Fruit fly (Drosophila melanogaster): ENCODE data around the gene CG9701.

- TF ChIP-seq Hr83 (GFP tag; optimal IDR thresholded peaks at IDR 0.05; ENCODE audit: poor library complexity, severe bottlenecking), result no peak
- no peak for TF ChIP-seq fru (GFP tag; optimal IDR thresholded peaks at IDR 0.05)
- no peak for TF ChIP-seq dmrt93B (GFP tag; optimal IDR thresholded peaks at IDR 0.05)
- TF ChIP-seq h (GFP tag; optimal IDR thresholded peaks at IDR 0.05), result no peak
- TF ChIP-seq usp (GFP tag; optimal IDR thresholded peaks at IDR 0.05), result no peak
- TF ChIP-seq Jra (GFP tag; optimal IDR thresholded peaks at IDR 0.05), result no peak
- no peak for TF ChIP-seq br (GFP tag; optimal IDR thresholded peaks at IDR 0.05)
Measured at dm6 chr3L:16727939-16728635, 5.3 kb upstream of the CG9701 start, which contains the start of gene PGRP-SB1.

Measured in whole organism, wandering third instar larva.